Fruit fly (Drosophila melanogaster): Measurements from ENCODE around the gene CG18259.

Gene CG18259

DNA sequence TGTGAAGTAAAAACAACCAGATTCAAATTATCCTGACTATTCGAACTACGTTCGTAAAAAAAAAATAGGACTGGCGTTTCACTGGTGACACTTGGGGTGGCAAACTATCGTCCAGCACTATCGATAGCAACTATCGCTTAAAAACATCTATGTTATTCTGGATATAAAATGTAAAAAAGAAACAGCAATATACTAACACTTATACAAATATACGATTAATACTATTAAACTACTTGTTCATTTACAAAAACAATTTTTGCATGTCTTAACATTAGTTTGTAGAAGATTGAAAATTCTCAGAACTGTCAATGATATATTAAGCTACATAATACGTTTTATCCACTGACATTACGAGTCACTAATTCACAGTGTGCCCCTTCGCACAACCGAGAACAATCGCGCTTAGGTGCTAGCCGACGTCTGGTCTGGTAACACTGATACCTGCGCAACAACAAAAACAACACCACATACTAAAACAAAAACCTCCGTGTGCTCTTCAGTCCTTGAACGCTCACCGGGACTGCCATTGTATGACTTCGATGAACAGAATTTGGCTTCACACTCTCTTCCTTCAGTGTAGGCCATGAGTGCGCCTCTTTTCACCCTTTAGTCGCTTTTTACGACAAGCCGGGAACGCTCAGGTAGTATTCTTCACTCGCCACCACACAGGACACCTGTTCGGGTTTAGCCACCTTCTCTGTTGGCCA lies at the start of gene CG18259 (continued):
- peak; percentile 59 for TF ChIP-seq sqz (GFP tag; optimal IDR thresholded peaks at IDR 0.05)
- TF ChIP-seq CG30403 (GFP tag; optimal IDR thresholded peaks at IDR 0.05), result peak; percentile 1
- no peak for TF ChIP-seq ems (GFP tag; optimal IDR thresholded peaks at IDR 0.05)
- TF ChIP-seq Sry-δ (GFP tag; optimal IDR thresholded peaks at IDR 0.05), result peak; percentile 90
- TF ChIP-seq lola (GFP tag; optimal IDR thresholded peaks at IDR 0.05), result peak in 2 of 3 experiments; percentile 16 to 85
- peak; percentile 35 for TF ChIP-seq CG12391 (tag; optimal IDR thresholded peaks at IDR 0.05)
- peak; percentile 70; the same call in 2 of the 3 replicates for TF ChIP-seq Opbp (GFP tag; IDR thresholded peaks at IDR 0.05; ENCODE audit: partially characterized antibody)
- TF ChIP-seq CG12659 (GFP tag; optimal IDR thresholded peaks at IDR 0.05), result peak; percentile 60
- peak; percentile 82 for TF ChIP-seq amos (GFP tag; IDR thresholded peaks at IDR 0.05; ENCODE audit: partially characterized antibody)
- TF ChIP-seq CG14710 (tag; optimal IDR thresholded peaks at IDR 0.05), result peak; percentile 68
- peak; percentile 57 for TF ChIP-seq CG2116 (GFP tag; optimal IDR thresholded peaks at IDR 0.05)

DNA sequence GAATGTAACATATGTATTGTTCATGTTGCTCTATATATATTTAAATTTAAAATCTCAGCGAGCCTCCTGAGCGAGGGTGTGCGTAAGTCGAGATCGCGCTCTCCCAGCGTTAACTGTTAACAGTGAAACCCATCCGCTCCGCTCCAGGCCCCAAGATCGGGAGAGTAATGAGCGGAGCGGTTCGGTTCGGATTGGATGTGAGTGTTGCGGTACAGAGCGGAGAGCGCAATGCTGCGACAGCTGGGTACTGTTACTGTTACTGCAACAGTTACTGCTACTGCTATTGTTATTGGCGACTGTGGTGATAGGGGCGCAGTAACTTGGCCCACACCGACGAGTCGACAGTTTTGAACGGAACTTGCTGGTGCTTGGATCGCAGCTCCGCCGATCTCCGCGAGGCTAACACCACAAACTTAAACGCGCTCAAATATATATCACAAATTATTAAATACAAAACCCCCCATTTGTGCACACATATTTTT lies 49.1 kb upstream of the CG18259 start, which contains the start of gene Pvf1:
TSS of gene Pvf1 (plus strand) at position 312 of the 482 bp plus-strand sequence.
- TF ChIP-seq Mrtf (GFP tag; IDR thresholded peaks at IDR 0.05) (no peak), CG8944 (GFP tag; optimal IDR thresholded peaks at IDR 0.05) (no peak), CG31441 (GFP tag; IDR thresholded peaks at IDR 0.05) (no peak), CG10543 (GFP tag; optimal IDR thresholded peaks at IDR 0.05) (no peak), CG6854 (GFP tag; optimal IDR thresholded peaks at IDR 0.05) (no peak), bsh (GFP tag; optimal IDR thresholded peaks at IDR 0.05) (no peak), CG10565 (GFP tag; optimal IDR thresholded peaks at IDR 0.05) (no peak), Six4 (GFP tag; optimal IDR thresholded peaks at IDR 0.05) (no peak), knrl (GFP tag; IDR thresholded peaks at IDR 0.05; ENCODE audit: partially characterized antibody) (no peak), CG2712 (tag; optimal IDR thresholded peaks at IDR 0.05) (no peak), CG18011 (GFP tag; optimal IDR thresholded peaks at IDR 0.05) (no peak), Drgx (GFP tag; IDR thresholded peaks at IDR 0.05) (0 out of 2 replicates have a peak, but pooled peaks have one; percentile 15), Rx (GFP tag; IDR thresholded peaks at IDR 0.05) (no peak), Max (GFP tag; optimal IDR thresholded peaks at IDR 0.05) (no peak), CG1832 (GFP tag; optimal IDR thresholded peaks at IDR 0.05) (no peak), CG8281 (tag; optimal IDR thresholded peaks at IDR 0.05) (peak; percentile 29), Blimp-1 (GFP tag; optimal IDR thresholded peaks at IDR 0.05) (no peak), zf30C (GFP tag; optimal IDR thresholded peaks at IDR 0.05) (no peak), nom (GFP tag; optimal IDR thresholded peaks at IDR 0.05) (peak; percentile 64), maf-S (GFP tag; optimal IDR thresholded peaks at IDR 0.05) (no peak), B-H1 (GFP tag; IDR thresholded peaks at IDR 0.05) (no peak), Dref (GFP tag; IDR thresholded peaks at IDR 0.05) (no peak), bab2 (GFP tag; optimal IDR thresholded peaks at IDR 0.05) (no peak), HLH54F (GFP tag; optimal IDR thresholded peaks at IDR 0.05) (no peak), CG12769 (tag; optimal IDR thresholded peaks at IDR 0.05) (no peak), disco-r (GFP tag; optimal IDR thresholded peaks at IDR 0.05) (no peak), cg (GFP tag; optimal IDR thresholded peaks at IDR 0.05) (no peak), amos (GFP tag; IDR thresholded peaks at IDR 0.05; ENCODE audit: partially characterized antibody) (no peak), Ravus (GFP tag; IDR thresholded peaks at IDR 0.05) (no peak), bbx (GFP tag; IDR thresholded peaks at IDR 0.05; ENCODE audit: partially characterized antibody) (peak; percentile 37; the same call in 1 of the 2 replicates), CG6765 (GFP tag; optimal IDR thresholded peaks at IDR 0.05) (peak; percentile 13), stwl (tag; optimal IDR thresholded peaks at IDR 0.05) (no peak), CG32532 (GFP tag; IDR thresholded peaks at IDR 0.05) (peak; percentile 55; the same call in 1 of the 2 replicates), Nf-YB (GFP tag; optimal IDR thresholded peaks at IDR 0.05) (peak; percentile 23), CG30403 (GFP tag; optimal IDR thresholded peaks at IDR 0.05) (no peak), vfl (GFP tag; optimal IDR thresholded peaks at IDR 0.05) (no peak), Scr (GFP tag; IDR thresholded peaks at IDR 0.05; ENCODE audit: partially characterized antibody) (no peak), CG10462 (GFP tag; optimal IDR thresholded peaks at IDR 0.05) (no peak)

Measured in whole organism, embryonic.